Worm (Caenorhabditis elegans) whole organism, L3 larva: ENCODE results near the gene ttr-38.
A peak's percentile ranks its signal among the peaks of the same experiment; 100 is the strongest.

Experiments
- R02D3.7 ChIP-seq: fragments of 150-350 bp; optimal IDR thresholded peaks from 2 replicates; lab custom pipeline; 2014; ENCODE audit warnings: missing biosample characterization, missing genetic modification characterization
- ZK546.5 ChIP-seq: sonication (generic microtip); optimal IDR thresholded peaks from 2 replicates; lab custom pipeline; 2017; ENCODE audit warnings: missing biosample characterization, missing genetic modification characterization
- aly-2 ChIP-seq: fragments of 150-350 bp; optimal IDR thresholded peaks from 2 replicates; lab custom pipeline; 2014; ENCODE audit warnings: missing biosample characterization, missing genetic modification characterization
- ceh-16 ChIP-seq: sonication (generic microtip); optimal IDR thresholded peaks from 2 replicates; lab custom pipeline; 2017; ENCODE audit warnings: missing biosample characterization, missing genetic modification characterization
- ceh-28 ChIP-seq: fragments of 150-350 bp; optimal IDR thresholded peaks from 2 replicates; lab custom pipeline; 2014; ENCODE audit warnings: missing biosample characterization, missing genetic modification reagents, missing genetic modification characterization
- ceh-82 ChIP-seq: fragments of 150-350 bp; optimal IDR thresholded peaks from 2 replicates; lab custom pipeline; 2014; ENCODE audit warnings: missing biosample characterization, missing genetic modification characterization
- ceh-9 ChIP-seq: sonication (generic microtip); optimal IDR thresholded peaks from 2 replicates; lab custom pipeline; 2018; ENCODE audit warnings: missing biosample characterization, missing genetic modification characterization
- egl-27 ChIP-seq: sonication (generic microtip); optimal IDR thresholded peaks from 4 replicates; lab custom pipeline; 2017; ENCODE audit warnings: missing biosample characterization, missing genetic modification reagents, missing genetic modification characterization
- egl-5 ChIP-seq: fragments of 150-350 bp; optimal IDR thresholded peaks from 2 replicates; lab custom pipeline; 2017; ENCODE audit warnings: missing biosample characterization, missing genetic modification reagents, missing genetic modification characterization, inconsistent platforms
- elt-1 ChIP-seq: fragments of 150-350 bp; optimal IDR thresholded peaks from 2 replicates; lab custom pipeline; 2014; ENCODE audit warnings: missing biosample characterization, missing genetic modification characterization
- elt-2 ChIP-seq: sonication (generic microtip); optimal IDR thresholded peaks from 2 replicates; lab custom pipeline; 2016; ENCODE audit warnings: missing genetic modification reagents, mild to moderate bottlenecking, missing genetic modification characterization, missing compliant biosample characterization
- elt-3 ChIP-seq, 3 experiments: fragments of 150-350 bp in 1 of 3; sonication (generic microtip) in 2 of 3; optimal IDR thresholded peaks; 2 replicates in 2 of 3; 4 replicates in 1 of 3; lab custom pipeline; 2014 to 2017; ENCODE audit warnings: missing biosample characterization in 3 of 3, missing genetic modification characterization in 3 of 3
- eor-1 ChIP-seq, 2 experiments: fragments of 150-350 bp; optimal IDR thresholded peaks; 2 replicates each; lab custom pipeline; 2014 to 2018; ENCODE audit warnings: missing biosample characterization in 2 of 2, missing genetic modification characterization in 2 of 2
- fkh-10 ChIP-seq: sonication (generic microtip); optimal IDR thresholded peaks from 2 replicates; lab custom pipeline; 2017; ENCODE audit warnings: missing biosample characterization, missing genetic modification reagents, missing genetic modification characterization
- fos-1 ChIP-seq: fragments of 150-350 bp; optimal IDR thresholded peaks from 2 replicates; lab custom pipeline; 2014; ENCODE audit warnings: missing biosample characterization, missing genetic modification characterization
- hmg-11 ChIP-seq: sonication (generic microtip); optimal IDR thresholded peaks from 2 replicates; lab custom pipeline; 2016; ENCODE audit warnings: missing genetic modification characterization, missing compliant biosample characterization
- jun-1 ChIP-seq: fragments of 150-350 bp; optimal IDR thresholded peaks from 2 replicates; lab custom pipeline; 2014; ENCODE audit warnings: missing biosample characterization, missing genetic modification reagents, missing genetic modification characterization
- lin-15B ChIP-seq: fragments of 150-350 bp; optimal IDR thresholded peaks from 2 replicates; lab custom pipeline; 2014; ENCODE audit warnings: missing biosample characterization, missing genetic modification characterization
- lin-39 ChIP-seq: fragments of 150-350 bp; optimal IDR thresholded peaks from 2 replicates; lab custom pipeline; 2018; ENCODE audit warnings: missing biosample characterization, missing genetic modification reagents, missing genetic modification characterization
- lsy-12 ChIP-seq: sonication (generic microtip); optimal IDR thresholded peaks from 2 replicates; lab custom pipeline; 2016; ENCODE audit warnings: mild to moderate bottlenecking, missing genetic modification characterization, missing compliant biosample characterization
- mdl-1 ChIP-seq: fragments of 150-350 bp; optimal IDR thresholded peaks from 2 replicates; lab custom pipeline; 2014; ENCODE audit warnings: missing biosample characterization, missing genetic modification characterization
- nfya-1 ChIP-seq: sonication (generic microtip); optimal IDR thresholded peaks from 2 replicates; lab custom pipeline; 2017; ENCODE audit warnings: missing genetic modification characterization, mild to moderate bottlenecking, missing compliant biosample characterization, antibody characterized with exemption, moderate library complexity; ENCODE audit not compliant: insufficient read depth
- nhr-11 ChIP-seq: fragments of 150-350 bp; optimal IDR thresholded peaks from 2 replicates; lab custom pipeline; 2014; ENCODE audit warnings: missing biosample characterization, missing genetic modification characterization
- nhr-23 ChIP-seq: fragments of 150-350 bp; optimal IDR thresholded peaks from 2 replicates; lab custom pipeline; 2014; ENCODE audit warnings: missing biosample characterization, missing genetic modification reagents, missing genetic modification characterization
- nhr-237 ChIP-seq: fragments of 150-350 bp; optimal IDR thresholded peaks from 2 replicates; lab custom pipeline; 2014; ENCODE audit warnings: missing biosample characterization, missing genetic modification characterization
- nhr-25 ChIP-seq: sonication (generic microtip); optimal IDR thresholded peaks from 2 replicates; lab custom pipeline; 2017; ENCODE audit warnings: missing biosample characterization, missing genetic modification characterization
- nhr-28 ChIP-seq: fragments of 150-350 bp; optimal IDR thresholded peaks from 2 replicates; lab custom pipeline; 2014; ENCODE audit warnings: missing biosample characterization, missing genetic modification characterization
- nhr-43 ChIP-seq: sonication (generic microtip); optimal IDR thresholded peaks from 2 replicates; lab custom pipeline; 2016; ENCODE audit warnings: mild to moderate bottlenecking, missing genetic modification characterization, missing compliant biosample characterization; ENCODE audit not compliant: poor library complexity, severe bottlenecking
- nhr-67 ChIP-seq: fragments of 150-350 bp; optimal IDR thresholded peaks from 2 replicates; lab custom pipeline; 2014; ENCODE audit warnings: missing biosample characterization, missing genetic modification characterization
- nhr-76 ChIP-seq: fragments of 150-350 bp; sonication (generic microtip); optimal IDR thresholded peaks from 5 replicates; lab custom pipeline; 2014; ENCODE audit warnings: missing biosample characterization, missing genetic modification characterization
- nhr-77 ChIP-seq: fragments of 150-350 bp; optimal IDR thresholded peaks from 2 replicates; lab custom pipeline; 2014; ENCODE audit warnings: missing biosample characterization, missing genetic modification characterization
- pha-4 ChIP-seq: fragments of 150-350 bp; optimal IDR thresholded peaks from 2 replicates; lab custom pipeline; 2014; ENCODE audit warnings: missing biosample characterization, missing genetic modification reagents, missing genetic modification characterization
- pqm-1 ChIP-seq: fragments of 150-350 bp; optimal IDR thresholded peaks from 2 replicates; lab custom pipeline; 2017; ENCODE audit warnings: missing biosample characterization, missing genetic modification characterization, inconsistent platforms
- sea-2 ChIP-seq: fragments of 150-350 bp; sonication (generic microtip); optimal IDR thresholded peaks from 4 replicates; lab custom pipeline; 2014; ENCODE audit warnings: missing biosample characterization, missing genetic modification reagents, missing genetic modification characterization
- skn-1 ChIP-seq: fragments of 150-350 bp; optimal IDR thresholded peaks from 2 replicates; lab custom pipeline; 2014; ENCODE audit warnings: missing biosample characterization, missing genetic modification characterization
- snpc-4 ChIP-seq: fragments of 150-350 bp; optimal IDR thresholded peaks from 2 replicates; lab custom pipeline; 2014; ENCODE audit warnings: missing biosample characterization, missing genetic modification characterization
- tbx-2 ChIP-seq: sonication (generic microtip); optimal IDR thresholded peaks from 2 replicates; lab custom pipeline; 2016; ENCODE audit warnings: mild to moderate bottlenecking, missing genetic modification characterization, missing compliant biosample characterization
- unc-39 ChIP-seq: sonication (generic microtip); optimal IDR thresholded peaks from 4 replicates; lab custom pipeline; 2017; ENCODE audit warnings: missing biosample characterization, missing genetic modification characterization
- unc-62 ChIP-seq: fragments of 150-350 bp; sonication (generic microtip); optimal IDR thresholded peaks from 4 replicates; lab custom pipeline; 2014; ENCODE audit warnings: missing biosample characterization, missing genetic modification reagents, missing genetic modification characterization
- zag-1 ChIP-seq: fragments of 150-350 bp; optimal IDR thresholded peaks from 2 replicates; lab custom pipeline; 2014; ENCODE audit warnings: missing biosample characterization, missing genetic modification characterization
- ztf-4 ChIP-seq: fragments of 150-350 bp; optimal IDR thresholded peaks from 2 replicates; lab custom pipeline; 2014; ENCODE audit warnings: missing biosample characterization, missing genetic modification characterization

ttr-38 gene

DNA sequence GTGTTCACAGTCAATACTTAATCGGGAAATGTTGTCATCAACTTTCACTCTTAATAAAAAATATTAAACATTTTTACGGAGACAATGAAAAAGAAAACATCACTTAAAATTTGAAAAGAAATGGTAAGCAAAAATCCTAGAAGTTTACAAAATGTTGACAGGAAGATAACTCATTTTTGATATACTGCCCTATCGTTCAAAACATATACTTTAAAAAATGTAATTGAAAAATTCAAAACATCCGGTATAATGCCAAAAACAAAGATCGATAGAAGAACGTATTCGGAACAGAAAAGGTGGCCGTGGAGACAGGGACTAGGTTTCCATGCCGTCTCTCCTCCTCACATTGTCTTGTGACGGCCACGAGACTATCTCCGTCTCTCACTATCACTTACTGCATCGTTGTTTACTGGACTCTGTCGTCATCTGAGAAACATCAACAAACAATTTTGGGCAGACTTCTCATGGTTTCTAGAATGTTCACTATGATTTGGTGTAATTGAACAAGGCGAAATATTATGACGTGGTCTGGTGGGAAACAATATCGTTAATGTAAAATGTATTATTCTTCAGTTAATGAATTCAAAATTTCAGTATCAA is 33.2 kb upstream of the ttr-38 start, which contains the start of gene oga-1 (continued):
- peak; percentile 91 for TF ChIP-seq pha-4 (tag; lab: Kevin White, UChicago)
- TF ChIP-seq nfya-1 (tag; lab: Kevin White, UChicago): peak; percentile 79
- TF ChIP-seq egl-27 (tag; lab: Kevin White, UChicago): no peak
- peak; percentile 42 for TF ChIP-seq jun-1 (tag; lab: Kevin White, UChicago)
- peak; percentile 57 for TF ChIP-seq nhr-43 (tag; lab: Kevin White, UChicago)
- peak; percentile 91 for TF ChIP-seq mdl-1 (tag; lab: Kevin White, UChicago)
- no peak for TF ChIP-seq nhr-76 (tag; lab: Kevin White, UChicago)
- TF ChIP-seq aly-2 (tag; lab: Kevin White, UChicago): no peak
- TF ChIP-seq elt-3 (tag; optimal IDR thresholded peaks at IDR 0.05; lab: Kevin White, UChicago): no peak
- TF ChIP-seq skn-1 (tag; lab: Kevin White, UChicago): no peak
- peak; percentile 19 for TF ChIP-seq fkh-10 (GFP tag; lab: Kevin White, UChicago)
- no peak for TF ChIP-seq fos-1 (tag; lab: Kevin White, UChicago)
- peak; percentile 52 for TF ChIP-seq ceh-28 (tag; lab: Kevin White, UChicago)
- no peak for TF ChIP-seq ceh-82 (tag; lab: Kevin White, UChicago)
- peak; percentile 65 for TF ChIP-seq snpc-4 (tag; lab: Kevin White, UChicago)
- no peak for TF ChIP-seq ztf-4 (tag; lab: Kevin White, UChicago)
- peak; percentile 83 for TF ChIP-seq egl-5 (tag; lab: Kevin White, UChicago)
- no peak for TF ChIP-seq eor-1 (tag; optimal IDR thresholded peaks at IDR 0.05; lab: Kevin White, UChicago)
- peak; percentile 66 for TF ChIP-seq elt-2 (tag; lab: Kevin White, UChicago)
- no peak for TF ChIP-seq nhr-237 (tag; lab: Kevin White, UChicago)
- no peak for TF ChIP-seq R02D3.7 (tag; lab: Kevin White, UChicago)

ce11 chrX:9338375-9338774 is 24.1 kb upstream of the ttr-38 start, which contains the start of gene apa-2:
Gene apa-2 (plus strand): TSS chrX:9338675.
- TF ChIP-seq egl-27 (tag; lab: Kevin White, UChicago) (no peak), unc-62 (GFP tag; lab: Kevin White, UChicago) (no peak), nhr-25 (tag; lab: Kevin White, UChicago) (no peak), zag-1 (no peak), lsy-12 (tag; lab: Kevin White, UChicago) (no peak), jun-1 (tag; lab: Kevin White, UChicago) (no peak), nhr-237 (tag; lab: Kevin White, UChicago) (no peak), ceh-16 (tag; lab: Kevin White, UChicago) (no peak), ceh-9 (tag; lab: Kevin White, UChicago) (no peak)

- peak; percentile 64 for TF ChIP-seq nhr-25 (tag; lab: Kevin White, UChicago)
- TF ChIP-seq pqm-1 (tag; lab: Kevin White, UChicago): peak; percentile 5
- peak; percentile 24 for TF ChIP-seq pha-4 (tag; lab: Kevin White, UChicago)
- TF ChIP-seq nhr-67 (tag; lab: Kevin White, UChicago): no peak
- peak; percentile 33 for TF ChIP-seq elt-1 (tag; lab: Kevin White, UChicago)
- TF ChIP-seq egl-27 (tag; lab: Kevin White, UChicago): peak; percentile 67
- TF ChIP-seq nhr-43 (tag; lab: Kevin White, UChicago): no peak
- peak; percentile 88 for TF ChIP-seq hmg-11 (tag; lab: Kevin White, UChicago)
- TF ChIP-seq ZK546.5 (tag; lab: Kevin White, UChicago): no peak
- peak; percentile 82 for TF ChIP-seq nfya-1 (tag; lab: Kevin White, UChicago)
- no peak for TF ChIP-seq nhr-77 (tag; lab: Kevin White, UChicago)
- TF ChIP-seq unc-39 (tag; lab: Kevin White, UChicago): no peak
- no peak for TF ChIP-seq fos-1 (tag; lab: Kevin White, UChicago)
- no peak for TF ChIP-seq nhr-11
- peak; percentile 70 for TF ChIP-seq sea-2 (GFP tag; lab: Kevin White, UChicago)
- TF ChIP-seq lsy-12 (tag; lab: Kevin White, UChicago): peak; percentile 35
- peak; percentile 83 for TF ChIP-seq lin-39 (tag; lab: Kevin White, UChicago)
- TF ChIP-seq elt-3 (tag; optimal IDR thresholded peaks at IDR 0.05; lab: Kevin White, UChicago): no peak
- TF ChIP-seq nhr-23: peak; percentile 69
- no peak for TF ChIP-seq snpc-4 (tag; lab: Kevin White, UChicago)
- peak; percentile 56 for TF ChIP-seq tbx-2 (tag; lab: Kevin White, UChicago)
- TF ChIP-seq ceh-28 (tag; lab: Kevin White, UChicago): peak; percentile 13
- peak; percentile 38 for TF ChIP-seq skn-1 (tag; lab: Kevin White, UChicago)
- no peak for TF ChIP-seq mdl-1 (tag; lab: Kevin White, UChicago)
- TF ChIP-seq ceh-16 (tag; lab: Kevin White, UChicago): no peak
- no peak for TF ChIP-seq fkh-10 (GFP tag; lab: Kevin White, UChicago)
- TF ChIP-seq nhr-28 (tag; lab: Kevin White, UChicago): no peak
- peak; percentile 59 for TF ChIP-seq lin-15B (tag; lab: Kevin White, UChicago)
Measured at ce11 chrX:9337832-9338231, 23.5 kb upstream of the ttr-38 start.
